Worm (Caenorhabditis elegans): ENCODE results near the gene acl-13.

Gene acl-13

DNA sequence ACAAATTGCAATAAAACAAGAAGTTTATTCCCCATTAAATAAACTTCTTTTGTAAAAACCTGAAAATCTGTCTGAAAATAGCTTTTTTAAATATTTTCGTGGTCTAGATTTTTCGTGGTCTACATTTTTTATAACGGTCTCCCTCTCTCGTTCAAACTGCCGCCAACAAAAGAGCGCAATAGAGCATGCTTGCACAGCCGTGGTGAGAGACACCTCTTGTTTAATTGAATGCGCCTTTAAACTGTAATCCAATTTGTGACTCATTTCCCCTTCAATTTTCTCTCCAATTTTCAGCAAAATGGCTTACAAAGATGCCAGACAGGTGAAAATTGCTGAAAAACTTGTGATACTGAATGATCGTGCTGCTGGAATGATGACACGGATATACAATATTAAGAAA, 6.1 kb upstream of the acl-13 start, which contains the start of gene gex-3 (continued):
- TF ChIP-seq K12H6.12 (tag; optimal IDR thresholded peaks at IDR 0.05) = peak; percentile 28
- TF ChIP-seq nhr-80 (tag; optimal IDR thresholded peaks at IDR 0.05) = peak; percentile 29
- peak; percentile 67; the same call in 1 of the 2 replicates for TF ChIP-seq madf-3 (GFP tag; IDR thresholded peaks at IDR 0.05)
- peak; percentile 87 for TF ChIP-seq dox-1 (GFP tag; IDR thresholded peaks at IDR 0.05)
- TF ChIP-seq lin-26 (GFP tag; IDR thresholded peaks at IDR 0.05) = 0 out of 2 replicates have a peak, but pooled peaks have one; percentile 8
- TF ChIP-seq tbx-9 (tag; optimal IDR thresholded peaks at IDR 0.05; ENCODE audit: borderline replicate concordance) = no peak
- TF ChIP-seq Y95B8A.8 (GFP tag; IDR thresholded peaks at IDR 0.05) = 0 out of 2 replicates have a peak, but pooled peaks have one; percentile 22
- no peak for TF ChIP-seq F55B11.4 (tag; optimal IDR thresholded peaks at IDR 0.05; ENCODE audit: borderline replicate concordance, insufficient read depth)
- TF ChIP-seq mcd-1 (GFP tag; IDR thresholded peaks at IDR 0.05) = peak; percentile 95
- TF ChIP-seq hsf-1 (GFP tag; IDR thresholded peaks at IDR 0.05) = peak; percentile 56; the same call in 1 of the 2 replicates
- peak; percentile 56 to 84 (median 77) for TF ChIP-seq lin-35 (GFP tag; optimal IDR thresholded peaks at IDR 0.05)
- TF ChIP-seq aptf-2 (GFP tag; conservative IDR thresholded peaks at IDR 0.05) = no peak
- no peak for TF ChIP-seq ets-4 (GFP tag; optimal IDR thresholded peaks at IDR 0.05)
- peak; percentile 31 for TF ChIP-seq F49E8.2 (tag; optimal IDR thresholded peaks at IDR 0.05; ENCODE audit: insufficient read depth)
- TF ChIP-seq attf-5 (GFP tag; optimal IDR thresholded peaks at IDR 0.05) = peak; percentile 73

- TF ChIP-seq F33H1.4 (GFP tag; IDR thresholded peaks at IDR 0.05) (peak; percentile 63), lin-54 (GFP tag; optimal IDR thresholded peaks at IDR 0.05) (peak; percentile 26), xnd-1 (tag; optimal IDR thresholded peaks at IDR 0.05) (no peak), efl-1 (GFP tag; optimal IDR thresholded peaks at IDR 0.05) (peak; percentile 40), lsl-1 (GFP tag; optimal IDR thresholded peaks at IDR 0.05) (peak; percentile 19), nfyb-1 (GFP tag; IDR thresholded peaks at IDR 0.05) (no peak), unc-62 (GFP tag; optimal IDR thresholded peaks at IDR 0.05) (no peak), lsy-27 (tag; optimal IDR thresholded peaks at IDR 0.05; ENCODE audit: borderline replicate concordance, insufficient read depth) (no peak), mcd-1 (GFP tag; IDR thresholded peaks at IDR 0.05) (0 out of 2 replicates have a peak, but pooled peaks have one; percentile 8), madf-6 (GFP tag; IDR thresholded peaks at IDR 0.05) (peak; percentile 47; the same call in 1 of the 2 replicates), dpl-1 (GFP tag; optimal IDR thresholded peaks at IDR 0.05) (peak; percentile 22)
Measured at ce11 chrIV:12408625-12409024, 1.6 kb upstream of the acl-13 start, which contains the start of gene dsb-1. dsb-1 (plus strand) TSS chrIV:12408925.

- no peak for TF ChIP-seq ztf-26 (tag; optimal IDR thresholded peaks at IDR 0.05)
- no peak for TF ChIP-seq F33H1.4 (GFP tag; IDR thresholded peaks at IDR 0.05)
- TF ChIP-seq ceh-79 (tag; optimal IDR thresholded peaks at IDR 0.05) = no peak
- TF ChIP-seq cebp-1 (GFP tag; IDR thresholded peaks at IDR 0.05) = no peak
- TF ChIP-seq cebp-1 (tag; optimal IDR thresholded peaks at IDR 0.05) = no peak
- no peak for TF ChIP-seq lag-1 (GFP tag; IDR thresholded peaks at IDR 0.05)
- no peak for TF ChIP-seq dpl-1 (GFP tag; optimal IDR thresholded peaks at IDR 0.05)
- no peak for TF ChIP-seq cebp-2 (GFP tag; IDR thresholded peaks at IDR 0.05)
- TF ChIP-seq aptf-2 (GFP tag; conservative IDR thresholded peaks at IDR 0.05) = no peak
- TF ChIP-seq rec-8 (tag; optimal IDR thresholded peaks at IDR 0.05) = no peak
- TF ChIP-seq snpc-1.3 (tag; optimal IDR thresholded peaks at IDR 0.05; ENCODE audit: insufficient read depth) = no peak
- TF ChIP-seq ekl-4 (GFP tag; IDR thresholded peaks at IDR 0.05) = no peak
- no peak for TF ChIP-seq repo-1 (tag; optimal IDR thresholded peaks at IDR 0.05)
- TF ChIP-seq pha-4 (tag; optimal IDR thresholded peaks at IDR 0.05) = no peak
Measured at ce11 chrIV:12414601-12415000, 4.3 kb downstream of the acl-13 start.

Data from whole organism, young adult.